Worm (Caenorhabditis elegans) whole organism, midembryonic: ENCODE data around the gene C32D5.12.

Experiments used
- T22C8.4 ChIP-seq: fragments of 200-800 bp; sonication (Bioruptor generic); IDR thresholded peaks from 2 replicates; pipeline ENCODE4 v1.3.6; 2022; ENCODE audit warnings: missing genetic modification characterization, missing compliant biosample characterization
- cog-1 ChIP-seq: sonication (generic microtip); optimal IDR thresholded peaks from 2 replicates; lab custom pipeline; 2016; ENCODE audit warnings: missing genetic modification characterization, missing compliant biosample characterization
- med-1 ChIP-seq: sonication (generic microtip); optimal IDR thresholded peaks from 2 replicates; lab custom pipeline; 2017; ENCODE audit warnings: missing genetic modification characterization, mild to moderate bottlenecking, missing compliant biosample characterization, antibody characterized with exemption, missing genetic modification reagents; ENCODE audit not compliant: insufficient read depth

DNA sequence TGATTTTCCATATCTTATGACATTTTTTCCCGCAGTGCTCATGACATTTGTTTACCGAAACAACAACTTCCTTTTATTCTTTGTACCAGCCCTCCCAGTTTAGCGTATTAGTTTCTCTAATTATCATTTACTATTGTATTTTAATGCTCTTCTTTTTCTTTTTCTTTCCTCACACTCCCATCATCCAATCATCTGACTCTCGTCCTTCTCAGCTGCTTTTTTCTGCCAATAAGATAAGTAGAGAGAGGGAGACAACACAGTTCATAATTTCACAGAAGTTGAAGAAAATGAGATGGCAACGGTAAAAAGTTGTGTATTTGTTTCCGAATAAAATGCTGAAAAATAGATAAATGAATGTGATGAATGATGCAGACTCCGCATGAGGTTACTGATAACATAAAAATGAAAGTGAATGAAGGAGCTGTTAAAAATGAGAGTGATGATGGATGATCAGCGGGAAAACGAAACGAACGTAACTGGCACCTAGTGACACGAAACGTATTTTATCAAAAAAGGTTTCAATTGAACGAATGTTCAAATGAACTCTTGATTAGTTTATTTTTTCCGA, 18.7 kb upstream of the C32D5.12 start:
- TF ChIP-seq cog-1 (tag; lab: Kevin White, UChicago) (no peak), med-1 (GFP tag; lab: Kevin White, UChicago) (no peak), T22C8.4 (GFP tag; lab: Robert Waterston, UW) (no peak)
